Fruit fly (Drosophila melanogaster) S2 (cell line): Measurements from ENCODE around the gene salt.

Source experiments
- CG8478 ChIP-seq: fragments of >200 bp; optimal IDR thresholded peaks from 2 replicates; lab custom pipeline; 2018
- CTCF ChIP-seq, 2 experiments: fragments of >200 bp; optimal IDR thresholded peaks; 2 replicates each; lab custom pipeline; 2018

dm6 chr3R:31754605-31755004 lies at the start of gene salt:
- TF ChIP-seq CG8478: no peak
- no peak for TF ChIP-seq CTCF (optimal IDR thresholded peaks at IDR 0.05; lab: Kevin White, UChicago)
